Fruit fly (Drosophila melanogaster): ENCODE results near the gene Cpr67B.

Cpr67B gene

dm6 chr3L:9420054-9420818 is 15.6 kb downstream of the Cpr67B start (continued):
- TF ChIP-seq unc-4 (GFP tag; IDR thresholded peaks at IDR 0.05; ENCODE audit: partially characterized antibody), result no peak
- no peak for TF ChIP-seq CG17612 (GFP tag; IDR thresholded peaks at IDR 0.05)
- TF ChIP-seq scrt (GFP tag; optimal IDR thresholded peaks at IDR 0.05), result peak; percentile 4
- no peak for TF ChIP-seq Ets97D (GFP tag; optimal IDR thresholded peaks at IDR 0.05)
- TF ChIP-seq yki (optimal IDR thresholded peaks at IDR 0.05), result no peak
- TF ChIP-seq Usf (GFP tag; optimal IDR thresholded peaks at IDR 0.05), result no peak
- peak; percentile 40 for TF ChIP-seq CG8924 (tag; optimal IDR thresholded peaks at IDR 0.05)
- 0 out of 2 replicates have a peak, but pooled peaks have one; percentile 13 for TF ChIP-seq CG4360 (GFP tag; IDR thresholded peaks at IDR 0.05)
- TF ChIP-seq salm (tag; optimal IDR thresholded peaks at IDR 0.05), result peak; percentile 23
- peak; percentile 42 for TF ChIP-seq HHEX (GFP tag; optimal IDR thresholded peaks at IDR 0.05)
- TF ChIP-seq CG6254 (GFP tag; optimal IDR thresholded peaks at IDR 0.05), result no peak
- no peak for TF ChIP-seq inv (GFP tag; IDR thresholded peaks at IDR 0.05; ENCODE audit: partially characterized antibody)
- TF ChIP-seq CG10209 (GFP tag; optimal IDR thresholded peaks at IDR 0.05), result peak; percentile 26
- TF ChIP-seq stc (GFP tag; IDR thresholded peaks at IDR 0.05), result peak; percentile 54; the same call in 1 of the 2 replicates
- TF ChIP-seq CG4854 (GFP tag; optimal IDR thresholded peaks at IDR 0.05), result no peak
- peak; percentile 35 for TF ChIP-seq gsb-n (tag; optimal IDR thresholded peaks at IDR 0.05)
- TF ChIP-seq twi (tag; optimal IDR thresholded peaks at IDR 0.05), result no peak
- no peak for TF ChIP-seq ems (GFP tag; optimal IDR thresholded peaks at IDR 0.05)
- TF ChIP-seq phol (tag; optimal IDR thresholded peaks at IDR 0.05), result peak; percentile 41
- TF ChIP-seq CG33213 (GFP tag; optimal IDR thresholded peaks at IDR 0.05), result no peak
- peak; percentile 85 for TF ChIP-seq CG11696 (GFP tag; IDR thresholded peaks at IDR 0.05)
- no peak for TF ChIP-seq CG8478 (optimal IDR thresholded peaks at IDR 0.05)
- TF ChIP-seq CG9215 (GFP tag; IDR thresholded peaks at IDR 0.05), result no peak
- TF ChIP-seq CG18764 (GFP tag; optimal IDR thresholded peaks at IDR 0.05), result no peak
- TF ChIP-seq CG11560 (tag; IDR thresholded peaks at IDR 0.05), result no peak
- no peak for TF ChIP-seq Neu2 (GFP tag; optimal IDR thresholded peaks at IDR 0.05; ENCODE audit: borderline replicate concordance)
- peak; percentile 4 for TF ChIP-seq tx (GFP tag; optimal IDR thresholded peaks at IDR 0.05)
- TF ChIP-seq CG13287 (GFP tag; IDR thresholded peaks at IDR 0.05; ENCODE audit: partially characterized antibody), result no peak
- peak; percentile 17; the same call in 1 of the 2 replicates for TF ChIP-seq peb (GFP tag; IDR thresholded peaks at IDR 0.05)
- TF ChIP-seq CG18619 (GFP tag; optimal IDR thresholded peaks at IDR 0.05), result peak; percentile 23
- peak; percentile 65; the same call in 1 of the 2 replicates for TF ChIP-seq HLH3B (GFP tag; IDR thresholded peaks at IDR 0.05)
- peak; percentile 62 for TF ChIP-seq Oli (tag; optimal IDR thresholded peaks at IDR 0.05)
- peak; percentile 43 for TF ChIP-seq CG9727 (GFP tag; optimal IDR thresholded peaks at IDR 0.05)
- TF ChIP-seq crp (GFP tag; optimal IDR thresholded peaks at IDR 0.05), result no peak
- peak; percentile 66 for TF ChIP-seq CG2678 (tag; optimal IDR thresholded peaks at IDR 0.05)
- 0 out of 3 replicates have a peak, but pooled peaks have one; percentile 26 for TF ChIP-seq CG17361 (GFP tag; IDR thresholded peaks at IDR 0.05)
- no peak for TF ChIP-seq CG8290 (GFP tag; optimal IDR thresholded peaks at IDR 0.05)
- peak in 1 of 2 experiments; percentile 43 for TF ChIP-seq CG8290 (tag; optimal IDR thresholded peaks at IDR 0.05)
- no peak for TF ChIP-seq sc (optimal IDR thresholded peaks at IDR 0.05)
- peak; percentile 10 for TF ChIP-seq sc (GFP tag; optimal IDR thresholded peaks at IDR 0.05)
- no peak for TF ChIP-seq HLH54F (GFP tag; optimal IDR thresholded peaks at IDR 0.05)
- peak in 1 of 2 experiments; percentile 28 for TF ChIP-seq chif (GFP tag; optimal IDR thresholded peaks at IDR 0.05)
- peak; percentile 49 for TF ChIP-seq CG10147 (GFP tag; optimal IDR thresholded peaks at IDR 0.05)
- TF ChIP-seq row (GFP tag; IDR thresholded peaks at IDR 0.05), result peak; percentile 75
- TF ChIP-seq Kr (GFP tag; optimal IDR thresholded peaks at IDR 0.05), result no peak
- TF ChIP-seq CG14050 (GFP tag; IDR thresholded peaks at IDR 0.05), result peak; percentile 24; the same call in 2 of the 3 replicates
- no peak for TF ChIP-seq kni (GFP tag; optimal IDR thresholded peaks at IDR 0.05)
- TF ChIP-seq hkb (optimal IDR thresholded peaks at IDR 0.05), result no peak
- peak; percentile 66; the same call in 1 of the 2 replicates for TF ChIP-seq hkb (GFP tag; IDR thresholded peaks at IDR 0.05)
- no peak for TF ChIP-seq chinmo (GFP tag; IDR thresholded peaks at IDR 0.05; ENCODE audit: partially characterized antibody)
